Worm (Caenorhabditis elegans): ENCODE measurements around the gene nca-2.
A peak's percentile ranks its signal among the peaks of the same experiment; 100 is the strongest.

Gene nca-2

ce11 chrIII:5024393-5024964 is 59.1 kb downstream of the nca-2 start, which contains the start of gene pcf-11 (continued):
- TF ChIP-seq elt-1 (tag; optimal IDR thresholded peaks at IDR 0.05) (no peak), ama-1 (optimal IDR thresholded peaks at IDR 0.05) (peak; percentile 31), fos-1 (tag; optimal IDR thresholded peaks at IDR 0.05) (no peak), aly-2 (tag; optimal IDR thresholded peaks at IDR 0.05) (no peak), eor-1 (tag; optimal IDR thresholded peaks at IDR 0.05) (no peak), hmg-11 (tag; optimal IDR thresholded peaks at IDR 0.05) (peak; percentile 56), ztf-4 (tag; optimal IDR thresholded peaks at IDR 0.05) (no peak), unc-39 (tag; optimal IDR thresholded peaks at IDR 0.05) (no peak), nhr-76 (tag; optimal IDR thresholded peaks at IDR 0.05) (no peak), nhr-25 (tag; optimal IDR thresholded peaks at IDR 0.05) (peak; percentile 28), ceh-9 (tag; optimal IDR thresholded peaks at IDR 0.05) (no peak), nhr-237 (tag; optimal IDR thresholded peaks at IDR 0.05) (no peak), nhr-12 (tag; optimal IDR thresholded peaks at IDR 0.05) (no peak), lin-15B (tag; optimal IDR thresholded peaks at IDR 0.05) (peak; percentile 80), zag-1 (tag; optimal IDR thresholded peaks at IDR 0.05) (no peak)

ce11 chrIII:5025136-5025629 is 59.8 kb downstream of the nca-2 start:
- peak; percentile 16 for TF ChIP-seq tbx-2 (tag; optimal IDR thresholded peaks at IDR 0.05)
- TF ChIP-seq nfya-1 (tag; optimal IDR thresholded peaks at IDR 0.05; ENCODE audit: insufficient read depth) = peak; percentile 12
- no peak for TF ChIP-seq egl-27 (tag; optimal IDR thresholded peaks at IDR 0.05)
- peak; percentile 71 for TF ChIP-seq pha-4 (tag; optimal IDR thresholded peaks at IDR 0.05)
- TF ChIP-seq skn-1 (tag; optimal IDR thresholded peaks at IDR 0.05) = no peak
- TF ChIP-seq unc-39 (tag; optimal IDR thresholded peaks at IDR 0.05) = no peak
- no peak for TF ChIP-seq mdl-1 (tag; optimal IDR thresholded peaks at IDR 0.05)
- no peak for TF ChIP-seq fkh-2 (tag; optimal IDR thresholded peaks at IDR 0.05)
- TF ChIP-seq lsy-12 (tag; optimal IDR thresholded peaks at IDR 0.05) = peak; percentile 46
- peak; percentile 98 for TF ChIP-seq ama-1 (optimal IDR thresholded peaks at IDR 0.05)
- TF ChIP-seq aly-2 (tag; optimal IDR thresholded peaks at IDR 0.05) = no peak
- TF ChIP-seq hmg-11 (tag; optimal IDR thresholded peaks at IDR 0.05) = no peak
- TF ChIP-seq elt-3 (tag; optimal IDR thresholded peaks at IDR 0.05) = no peak
- TF ChIP-seq nhr-43 (tag; optimal IDR thresholded peaks at IDR 0.05; ENCODE audit: poor library complexity, severe bottlenecking) = peak; percentile 86
- TF ChIP-seq egl-5 (tag; optimal IDR thresholded peaks at IDR 0.05) = no peak
- peak; percentile 16 for TF ChIP-seq nhr-23 (tag; optimal IDR thresholded peaks at IDR 0.05)
- TF ChIP-seq jun-1 (tag; optimal IDR thresholded peaks at IDR 0.05) = no peak
- TF ChIP-seq unc-62 (GFP tag; optimal IDR thresholded peaks at IDR 0.05) = no peak
- no peak for TF ChIP-seq eor-1 (tag; optimal IDR thresholded peaks at IDR 0.05)
- TF ChIP-seq snpc-4 (tag; optimal IDR thresholded peaks at IDR 0.05) = no peak
- no peak for TF ChIP-seq nhr-67 (tag; optimal IDR thresholded peaks at IDR 0.05)
- no peak for TF ChIP-seq ceh-82 (tag; optimal IDR thresholded peaks at IDR 0.05)
- peak; percentile 68 for TF ChIP-seq nhr-25 (tag; optimal IDR thresholded peaks at IDR 0.05)
- TF ChIP-seq R02D3.7 (tag; optimal IDR thresholded peaks at IDR 0.05) = no peak
- no peak for TF ChIP-seq ztf-11 (tag; optimal IDR thresholded peaks at IDR 0.05)
- TF ChIP-seq elt-2 (tag; optimal IDR thresholded peaks at IDR 0.05) = peak; percentile 30
- no peak for TF ChIP-seq mml-1 (tag; optimal IDR thresholded peaks at IDR 0.05)
- no peak for TF ChIP-seq ceh-9 (tag; optimal IDR thresholded peaks at IDR 0.05)
- no peak for TF ChIP-seq nhr-12 (tag; optimal IDR thresholded peaks at IDR 0.05)

- no peak for TF ChIP-seq pqm-1 (tag; optimal IDR thresholded peaks at IDR 0.05)
- no peak for TF ChIP-seq nhr-43 (tag; optimal IDR thresholded peaks at IDR 0.05; ENCODE audit: poor library complexity, severe bottlenecking)
- no peak for TF ChIP-seq egl-5 (tag; optimal IDR thresholded peaks at IDR 0.05)
- TF ChIP-seq elt-2 (tag; optimal IDR thresholded peaks at IDR 0.05) = no peak
Observed at ce11 chrIII:5026366-5026765, 61.0 kb downstream of the nca-2 start.

- TF ChIP-seq mdl-1 (tag; optimal IDR thresholded peaks at IDR 0.05) (no peak), skn-1 (tag; optimal IDR thresholded peaks at IDR 0.05) (no peak), tbx-2 (tag; optimal IDR thresholded peaks at IDR 0.05) (no peak), lin-15B (tag; optimal IDR thresholded peaks at IDR 0.05) (no peak), ama-1 (optimal IDR thresholded peaks at IDR 0.05) (no peak)
Observed at ce11 chrIII:5027219-5027618, 61.8 kb downstream of the nca-2 start.
